Worm (Caenorhabditis elegans) whole organism, dauer: ENCODE data around the gene W09G12.9.
"Not testable (repeated sequence)": the region's sequence is repeated elsewhere in the genome, so short reads cannot be mapped to it uniquely, and the experiment has no call there.

ENCODE experiments used
- unc-62 ChIP-seq: sonication (generic microtip); optimal IDR thresholded peaks from 2 replicates; lab custom pipeline; 2017; ENCODE audit warnings: missing biosample characterization, missing genetic modification reagents, missing genetic modification characterization

W09G12.9 gene

DNA sequence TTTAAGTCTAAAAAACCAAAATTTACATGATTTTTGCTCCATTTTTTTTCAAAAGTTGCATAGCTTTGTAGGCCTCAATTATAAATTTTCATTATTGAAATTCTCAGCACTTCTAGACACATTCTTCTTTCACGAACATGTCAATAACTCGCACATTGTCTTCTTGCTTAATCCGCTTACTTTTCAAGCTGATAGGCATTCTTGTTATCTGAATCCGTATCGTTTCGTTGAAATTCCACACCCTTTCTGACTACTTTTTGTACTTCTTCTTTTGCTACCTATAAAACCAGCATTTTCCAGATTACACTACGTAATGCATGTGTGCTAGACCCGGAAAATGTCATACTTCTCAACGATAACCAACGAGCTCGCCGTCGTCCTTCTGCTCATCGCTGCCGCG lies at the start of gene W09G12.9:
Gene W09G12.9 (plus strand): TSS at position 301 of the 400 bp plus-strand sequence.
- no peak for TF ChIP-seq unc-62 (GFP tag; lab: Kevin White, UChicago)

DNA sequence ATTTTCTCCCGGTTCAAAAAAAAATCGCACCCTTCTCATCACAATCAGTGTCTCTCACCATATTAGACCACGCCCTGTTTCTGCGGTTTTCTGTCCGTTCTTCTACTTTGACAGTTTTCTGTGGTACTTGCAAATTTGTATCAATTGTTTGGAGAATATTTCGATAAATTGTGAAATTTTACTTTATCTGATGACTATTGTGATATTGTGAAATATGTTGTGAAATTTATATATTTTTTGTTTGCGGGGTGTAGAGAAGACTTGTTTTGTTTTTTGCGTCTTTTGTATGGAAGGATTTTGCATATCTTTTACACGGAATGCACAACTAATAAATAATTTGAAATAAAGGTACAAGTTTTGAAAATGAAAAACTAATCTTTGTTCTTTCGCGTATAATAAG lies 49.0 kb upstream of the W09G12.9 start:
- no peak for TF ChIP-seq unc-62 (GFP tag; lab: Kevin White, UChicago)

ce11 chrIV:1168311-1168965 lies 48.0 kb upstream of the W09G12.9 start:
- no peak for TF ChIP-seq unc-62 (GFP tag; lab: Kevin White, UChicago)

ce11 chrIV:1170408-1170807 lies 46.0 kb upstream of the W09G12.9 start, which contains the start of gene cec-2:
Gene cec-2 (plus strand): TSS chrIV:1170708.
- no peak for TF ChIP-seq unc-62 (GFP tag; lab: Kevin White, UChicago)

DNA sequence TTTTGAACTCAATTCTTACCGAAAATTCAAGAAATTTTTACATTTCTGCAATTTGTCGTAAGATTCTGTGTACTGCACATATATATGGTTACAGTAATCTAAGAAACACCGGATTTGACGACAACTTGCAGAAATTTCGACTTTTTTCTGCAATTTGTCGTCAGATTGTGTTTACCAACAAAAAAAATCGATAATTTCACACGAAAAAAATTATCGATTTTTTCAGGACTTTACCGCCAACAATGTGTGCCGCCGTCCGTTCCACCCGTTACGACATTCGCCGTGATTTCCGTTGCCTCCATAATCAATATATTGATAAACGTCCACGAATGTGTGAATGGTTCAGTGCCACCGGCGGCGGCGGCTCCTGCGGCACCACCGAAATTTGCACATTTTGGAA lies 42.0 kb upstream of the W09G12.9 start:
- no peak for TF ChIP-seq unc-62 (GFP tag; lab: Kevin White, UChicago)

- TF ChIP-seq unc-62 (GFP tag; lab: Kevin White, UChicago): no peak
These were observed 39.8 kb upstream of the W09G12.9 start for ce11 chrIV:1176613-1177012.

ce11 chrIV:1177683-1178082 lies 38.7 kb upstream of the W09G12.9 start, which contains the start of gene Y104H12D.2:
Gene Y104H12D.2 (plus strand): TSS chrIV:1178022.
- no peak for TF ChIP-seq unc-62 (GFP tag; lab: Kevin White, UChicago)

- not testable (repeated sequence) for TF ChIP-seq unc-62 (GFP tag; lab: Kevin White, UChicago)
These were observed 34.1 kb upstream of the W09G12.9 start, which contains the start of gene rmif-2 for ce11 chrIV:1182292-1182691. Gene rmif-2 (plus strand): TSS chrIV:1182592.

DNA sequence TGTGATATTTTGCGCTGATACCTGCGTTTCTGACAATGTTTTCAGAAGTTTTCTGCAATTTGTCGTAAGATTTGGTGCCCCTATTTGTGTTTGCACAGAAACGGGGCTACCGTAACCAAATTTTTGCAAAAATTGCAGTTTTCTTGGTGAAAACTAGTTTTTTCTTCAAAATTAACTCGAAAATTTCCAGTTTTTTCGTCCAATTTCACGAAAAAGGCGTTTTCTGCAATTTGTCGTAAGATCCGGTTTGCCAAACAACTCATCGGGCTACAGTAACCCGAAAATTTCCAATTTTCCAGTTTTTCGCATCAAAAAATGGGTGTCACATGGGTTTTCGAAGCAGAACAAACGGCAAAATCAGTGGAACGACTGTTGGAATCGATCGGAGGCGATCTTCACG lies 28.9 kb upstream of the W09G12.9 start, which contains the start of gene mdt-20:
Gene mdt-20 (plus strand): TSS at position 301 of the 400 bp plus-strand sequence.
- TF ChIP-seq unc-62 (GFP tag; lab: Kevin White, UChicago): not testable (repeated sequence)

- TF ChIP-seq unc-62 (GFP tag; lab: Kevin White, UChicago): no peak
These were observed 23.6 kb upstream of the W09G12.9 start, which contains the start of gene spl-3 for ce11 chrIV:1192765-1193164. Gene spl-3 (plus strand): TSS chrIV:1193065.

ce11 chrIV:1199501-1199900 lies 16.9 kb upstream of the W09G12.9 start:
- TF ChIP-seq unc-62 (GFP tag; lab: Kevin White, UChicago): no peak

- no peak for TF ChIP-seq unc-62 (GFP tag; lab: Kevin White, UChicago)
These were observed 11.5 kb upstream of the W09G12.9 start, which contains the start of gene dsl-2 for ce11 chrIV:1204870-1205269. Gene dsl-2 (minus strand): TSS chrIV:1204970.

- TF ChIP-seq unc-62 (GFP tag; lab: Kevin White, UChicago): no peak
These were observed 8.4 kb upstream of the W09G12.9 start, which contains the start of gene dsl-1 for ce11 chrIV:1207980-1208379. Gene dsl-1 (minus strand): TSS chrIV:1208080.

DNA sequence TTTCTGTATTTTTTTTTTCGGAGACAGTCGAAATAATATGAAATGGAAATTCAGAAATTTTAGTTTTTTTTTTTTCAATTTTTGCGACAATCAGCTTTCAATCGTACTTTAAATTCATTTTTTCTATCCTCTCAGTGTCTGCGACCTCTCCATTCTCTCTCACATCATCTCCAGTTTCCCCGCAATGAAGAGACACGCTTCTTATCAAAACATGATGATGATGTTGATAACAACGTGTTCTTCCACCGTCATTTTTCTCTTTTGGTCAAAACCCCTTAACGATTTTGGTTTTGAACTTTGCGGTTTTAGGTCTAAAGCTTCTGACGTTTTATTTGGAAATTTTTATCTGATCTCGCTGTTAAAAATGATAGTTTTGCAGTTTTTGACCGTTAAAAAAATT lies 7.1 kb upstream of the W09G12.9 start:
- TF ChIP-seq unc-62 (GFP tag; lab: Kevin White, UChicago): no peak

DNA sequence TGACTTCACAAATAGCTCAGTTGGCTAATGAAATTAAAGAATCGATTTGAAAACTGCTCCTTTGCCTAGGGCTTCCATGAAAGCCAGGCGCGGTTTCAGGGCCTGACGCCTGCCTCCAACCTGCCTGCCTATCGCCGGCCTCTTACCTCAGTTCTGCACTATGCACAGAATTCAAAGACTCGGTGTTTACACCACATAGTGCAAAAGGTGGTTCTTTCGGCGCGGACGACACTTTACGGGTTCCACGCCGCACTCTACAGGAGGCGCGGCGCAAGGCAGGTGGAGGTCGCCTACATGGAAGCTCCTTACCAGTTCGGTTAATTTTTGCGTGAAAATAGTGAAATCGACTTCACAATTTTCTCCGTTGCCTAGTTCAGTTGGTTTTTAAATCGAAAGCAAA lies 6.6 kb upstream of the W09G12.9 start:
- TF ChIP-seq unc-62 (GFP tag; lab: Kevin White, UChicago): no peak

DNA sequence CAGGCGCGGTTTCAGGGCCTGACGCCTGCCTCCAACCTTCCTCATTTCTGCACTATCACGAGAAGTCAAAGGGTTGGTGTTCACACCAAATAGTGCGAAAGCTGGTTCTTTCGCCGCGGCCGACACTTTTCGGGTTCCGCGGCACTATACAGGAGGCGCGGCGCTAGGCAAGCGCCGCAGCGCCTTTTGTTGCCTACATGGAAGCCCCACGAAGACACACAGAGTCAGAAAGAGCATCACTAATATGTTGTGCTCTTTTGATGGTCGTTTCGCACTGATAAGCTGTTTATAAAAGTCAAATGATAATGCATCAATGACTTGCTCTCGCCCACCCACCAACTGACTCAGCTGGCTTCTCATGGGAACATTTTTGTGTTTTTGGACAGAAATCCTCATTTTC lies 4.5 kb upstream of the W09G12.9 start:
- no peak for TF ChIP-seq unc-62 (GFP tag; lab: Kevin White, UChicago)

- no peak for TF ChIP-seq unc-62 (GFP tag; lab: Kevin White, UChicago)
These were observed 4.0 kb upstream of the W09G12.9 start for ce11 chrIV:1212357-1212756.
